Worm (Caenorhabditis elegans) whole organism, mixed stage, embryonic: Measurements from ENCODE around the gene mex-5.

Source experiments
- ceh-43 ChIP-seq: fragments of 200-800 bp; sonication (Bioruptor generic); optimal IDR thresholded peaks from 2 replicates; lab custom pipeline; 2018; ENCODE audit warnings: mild to moderate bottlenecking, missing genetic modification characterization, moderate library complexity, missing compliant biosample characterization
- nhr-237 ChIP-seq: fragments of 150-350 bp; optimal IDR thresholded peaks from 2 replicates; lab custom pipeline; 2014; ENCODE audit warnings: missing biosample characterization, missing genetic modification characterization
- nhr-28 ChIP-seq: fragments of 150-350 bp; optimal IDR thresholded peaks from 2 replicates; lab custom pipeline; 2014; ENCODE audit warnings: missing biosample characterization, missing genetic modification characterization
- nhr-76 ChIP-seq: sonication (generic microtip); optimal IDR thresholded peaks from 2 replicates; lab custom pipeline; 2017; ENCODE audit warnings: missing biosample characterization, missing genetic modification characterization

DNA sequence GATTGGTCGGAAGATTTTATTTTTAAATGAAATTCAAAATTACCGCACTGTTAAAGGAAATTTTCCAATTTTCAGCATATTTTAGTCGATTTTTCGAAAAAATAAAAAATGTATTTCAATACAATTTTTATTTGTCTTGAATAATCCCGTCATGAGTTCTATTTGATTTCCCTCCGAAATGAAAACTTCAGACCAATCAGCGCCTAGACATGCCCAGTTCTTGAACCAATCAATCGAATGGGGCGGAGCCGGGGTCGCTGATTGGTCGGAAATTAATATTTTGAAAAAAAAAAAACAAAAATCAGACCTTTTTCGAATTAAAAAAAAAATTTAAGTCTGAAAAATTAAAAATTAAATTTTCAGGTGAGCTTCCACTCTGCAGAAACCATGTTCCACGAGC is 43.9 kb upstream of the mex-5 start:
- TF ChIP-seq nhr-28 (tag; lab: Kevin White, UChicago), result no peak
- TF ChIP-seq ceh-43 (GFP tag; lab: Kevin White, UChicago), result no peak
- TF ChIP-seq nhr-76, result no peak
- no peak for TF ChIP-seq nhr-237 (tag; lab: Kevin White, UChicago)
